Fruit fly (Drosophila melanogaster): Measurements from ENCODE around the gene Mlp84B.

Mlp84B gene

dm6 chr3R:7075712-7076183 is 41.8 kb downstream of the Mlp84B start (continued):
- TF ChIP-seq Met (GFP tag; optimal IDR thresholded peaks at IDR 0.05) (peak; percentile 97), Eip93F (GFP tag; optimal IDR thresholded peaks at IDR 0.05) (peak; percentile 78), OdsH (GFP tag; optimal IDR thresholded peaks at IDR 0.05) (peak; percentile 95), Sox102F (GFP tag; optimal IDR thresholded peaks at IDR 0.05) (peak; percentile 97), CG31627 (GFP tag; optimal IDR thresholded peaks at IDR 0.05) (peak; percentile 96), Hr4 (GFP tag; optimal IDR thresholded peaks at IDR 0.05) (peak; percentile 93), CG11762 (GFP tag; optimal IDR thresholded peaks at IDR 0.05; ENCODE audit: insufficient read depth) (peak; percentile 90), dsx (GFP tag; optimal IDR thresholded peaks at IDR 0.05; ENCODE audit: poor library complexity, severe bottlenecking) (peak; percentile 87), CG8119 (GFP tag; IDR thresholded peaks at IDR 0.05) (no peak), Sox14 (GFP tag; optimal IDR thresholded peaks at IDR 0.05) (peak; percentile 97), dac (GFP tag; optimal IDR thresholded peaks at IDR 0.05) (peak; percentile 74), CG16779 (tag; optimal IDR thresholded peaks at IDR 0.05) (peak; percentile 80), fd59A (GFP tag; optimal IDR thresholded peaks at IDR 0.05) (peak; percentile 87), achi (GFP tag; optimal IDR thresholded peaks at IDR 0.05) (peak; percentile 93), CG32006 (GFP tag; optimal IDR thresholded peaks at IDR 0.05) (peak; percentile 93), lz (GFP tag; optimal IDR thresholded peaks at IDR 0.05) (peak; percentile 93), Sox15 (GFP tag; optimal IDR thresholded peaks at IDR 0.05) (peak; percentile 85), CG6276 (GFP tag; optimal IDR thresholded peaks at IDR 0.05) (no peak), net (GFP tag; optimal IDR thresholded peaks at IDR 0.05) (peak; percentile 89), CG6854 (GFP tag; optimal IDR thresholded peaks at IDR 0.05) (peak; percentile 88), topi (GFP tag; optimal IDR thresholded peaks at IDR 0.05) (peak; percentile 96), CG1621 (tag; optimal IDR thresholded peaks at IDR 0.05) (peak; percentile 82), Blimp-1 (GFP tag; optimal IDR thresholded peaks at IDR 0.05) (peak; percentile 89), CG6792 (GFP tag; optimal IDR thresholded peaks at IDR 0.05) (peak; percentile 93), salr (GFP tag; optimal IDR thresholded peaks at IDR 0.05) (peak; percentile 83 to 86), spab (GFP tag; optimal IDR thresholded peaks at IDR 0.05) (peak; percentile 90), Gug (GFP tag; IDR thresholded peaks at IDR 0.05) (no peak), CG6808 (GFP tag; optimal IDR thresholded peaks at IDR 0.05) (peak; percentile 91), Ets21C (GFP tag; optimal IDR thresholded peaks at IDR 0.05) (peak; percentile 91), CG8632 (GFP tag; optimal IDR thresholded peaks at IDR 0.05) (peak; percentile 93), CG6163 (GFP tag; IDR thresholded peaks at IDR 0.05) (no peak), CG9139 (GFP tag; optimal IDR thresholded peaks at IDR 0.05) (peak; percentile 73), esn (GFP tag; optimal IDR thresholded peaks at IDR 0.05) (peak; percentile 97), Smox (GFP tag; optimal IDR thresholded peaks at IDR 0.05) (peak; percentile 96), CG10669 (GFP tag; optimal IDR thresholded peaks at IDR 0.05) (peak; percentile 91), Ets96B (tag; optimal IDR thresholded peaks at IDR 0.05) (peak; percentile 91), CG8319 (GFP tag; optimal IDR thresholded peaks at IDR 0.05) (peak; percentile 89), fkh (GFP tag; optimal IDR thresholded peaks at IDR 0.05) (peak; percentile 69)

dm6 chr3R:7075115-7075425 is 42.5 kb downstream of the Mlp84B start:
- TF ChIP-seq Eip78C (GFP tag) (peak; percentile 17), CG6808 (GFP tag; optimal IDR thresholded peaks at IDR 0.05) (no peak), dsx (GFP tag; optimal IDR thresholded peaks at IDR 0.05; ENCODE audit: poor library complexity, severe bottlenecking) (peak; percentile 4)

Measured in whole organism, prepupa.